Fruit fly (Drosophila melanogaster) whole organism, embryonic: Measurements from ENCODE around the gene Arp10.
A peak's percentile ranks its signal among the peaks of the same experiment; 100 is the strongest.

Experiments used
- CG10321 ChIP-seq: fragments of 200-800 bp; sonication (Bioruptor generic); IDR thresholded peaks from 2 replicates; pipeline ENCODE4 v1.3.6; 2022; ENCODE audit warnings: missing biosample characterization, missing genetic modification characterization
- CG11695 ChIP-seq: fragments of 200-800 bp; sonication (Bioruptor generic); IDR thresholded peaks from 3 replicates; pipeline ENCODE4 v1.3.6; 2022; ENCODE audit warnings: missing biosample characterization, missing genetic modification characterization
- CG14441 ChIP-seq: fragments of 200-800 bp; sonication (Bioruptor generic); IDR thresholded peaks from 2 replicates; pipeline ENCODE4 v1.3.6; 2022; ENCODE audit warnings: missing biosample characterization, missing genetic modification characterization
- CG14710 ChIP-seq: fragments of 200-800 bp; sonication (Bioruptor generic); optimal IDR thresholded peaks from 3 replicates; lab custom pipeline; 2019; ENCODE audit warnings: missing biosample characterization, mild to moderate bottlenecking, missing genetic modification characterization, moderate library complexity
- CG1602 ChIP-seq: fragments of 200-800 bp; sonication (Bioruptor generic); optimal IDR thresholded peaks from 3 replicates; lab custom pipeline; 2016; ENCODE audit warnings: missing biosample characterization, missing genetic modification characterization
- CG1603 ChIP-seq: fragments of 200-800 bp; sonication (Bioruptor generic); optimal IDR thresholded peaks from 2 replicates; lab custom pipeline; 2019; ENCODE audit warnings: missing biosample characterization, mild to moderate bottlenecking, missing genetic modification characterization, moderate library complexity
- CG2120 ChIP-seq: fragments of 200-800 bp; sonication (Bioruptor generic); optimal IDR thresholded peaks from 3 replicates; lab custom pipeline; 2016; ENCODE audit warnings: missing biosample characterization, missing genetic modification characterization
- CG2875 ChIP-seq: fragments of 200-800 bp; sonication (Bioruptor generic); optimal IDR thresholded peaks from 2 replicates; lab custom pipeline; 2017; ENCODE audit warnings: missing biosample characterization, mild to moderate bottlenecking, missing genetic modification characterization, missing genetic modification reagents
- CG31388 ChIP-seq: fragments of 200-800 bp; sonication (Bioruptor generic); optimal IDR thresholded peaks from 2 replicates; lab custom pipeline; 2016; ENCODE audit warnings: missing biosample characterization, missing genetic modification characterization
- CG34224 ChIP-seq: fragments of 200-800 bp; sonication (Bioruptor generic); IDR thresholded peaks from 3 replicates; pipeline ENCODE4 v1.3.6; 2022; ENCODE audit warnings: missing biosample characterization, missing genetic modification characterization; ENCODE audit not compliant: partially characterized antibody
- CG34376 ChIP-seq: fragments of 200-800 bp; sonication (Bioruptor generic); optimal IDR thresholded peaks from 2 replicates; lab custom pipeline; 2018; ENCODE audit warnings: missing biosample characterization, mild to moderate bottlenecking, missing genetic modification characterization
- CG42726 ChIP-seq: fragments of 200-800 bp; sonication (Bioruptor generic); IDR thresholded peaks from 2 replicates; pipeline ENCODE4 v1.3.6; 2022; ENCODE audit warnings: missing biosample characterization, missing genetic modification characterization; ENCODE audit not compliant: partially characterized antibody
- CG4404 ChIP-seq: fragments of 200-800 bp; sonication (Bioruptor generic); IDR thresholded peaks from 2 replicates; pipeline ENCODE4 v1.3.6; 2022; ENCODE audit warnings: missing biosample characterization, missing genetic modification characterization
- CG6791 ChIP-seq: fragments of 200-800 bp; sonication (Bioruptor generic); IDR thresholded peaks from 3 replicates; pipeline ENCODE4 v1.3.6; 2022; ENCODE audit warnings: missing biosample characterization, missing genetic modification characterization; ENCODE audit not compliant: partially characterized antibody
- CG7556 ChIP-seq: fragments of 200-800 bp; sonication (Bioruptor generic); optimal IDR thresholded peaks from 2 replicates; lab custom pipeline; 2017; ENCODE audit warnings: missing biosample characterization, mild to moderate bottlenecking, missing genetic modification characterization
- CG9876 ChIP-seq: fragments of 200-800 bp; sonication (Bioruptor generic); optimal IDR thresholded peaks from 2 replicates; lab custom pipeline; 2016; ENCODE audit warnings: missing biosample characterization, missing genetic modification characterization
- CG9932 ChIP-seq: fragments of 200-800 bp; sonication (Bioruptor generic); IDR thresholded peaks from 2 replicates; pipeline ENCODE4 v1.3.6; 2022; ENCODE audit warnings: missing biosample characterization, missing genetic modification characterization
- Deaf1 ChIP-seq: fragments of 200-800 bp; optimal IDR thresholded peaks from 3 replicates; lab custom pipeline; 2019; ENCODE audit warnings: missing biosample characterization, mild to moderate bottlenecking, missing genetic modification characterization, moderate library complexity
- Dip3 ChIP-seq: fragments of 200-800 bp; sonication (Bioruptor generic); optimal IDR thresholded peaks from 3 replicates; lab custom pipeline; 2016; ENCODE audit warnings: missing biosample characterization, missing genetic modification characterization
- Doc3 ChIP-seq: fragments of 200-800 bp; sonication (Bioruptor generic); IDR thresholded peaks from 3 replicates; pipeline ENCODE4 v1.3.6; 2022; ENCODE audit warnings: missing biosample characterization, missing genetic modification characterization; ENCODE audit not compliant: partially characterized antibody
- Dp ChIP-seq: fragments of 200-800 bp; sonication (Bioruptor generic); optimal IDR thresholded peaks from 2 replicates; lab custom pipeline; 2018; ENCODE audit warnings: missing biosample characterization, mild to moderate bottlenecking, missing genetic modification characterization, moderate library complexity
- HLH54F ChIP-seq: fragments of 200-800 bp; sonication (Bioruptor generic); optimal IDR thresholded peaks from 3 replicates; lab custom pipeline; 2016; ENCODE audit warnings: missing biosample characterization, missing genetic modification characterization
- MBD-R2 ChIP-seq: fragments of 200-800 bp; sonication (Bioruptor generic); IDR thresholded peaks from 2 replicates; pipeline ENCODE4 v1.3.6; 2022; ENCODE audit warnings: missing biosample characterization, missing genetic modification characterization
- Myb ChIP-seq: fragments of 200-800 bp; sonication (Bioruptor generic); optimal IDR thresholded peaks from 2 replicates; lab custom pipeline; 2016; ENCODE audit warnings: missing biosample characterization, missing genetic modification characterization
- NFAT ChIP-seq: fragments of 200-800 bp; sonication (Bioruptor generic); IDR thresholded peaks from 2 replicates; pipeline ENCODE4 v1.3.6; 2022; ENCODE audit warnings: missing biosample characterization, missing genetic modification characterization
- Opbp ChIP-seq: fragments of 200-800 bp; sonication (Bioruptor generic); IDR thresholded peaks from 3 replicates; pipeline ENCODE4 v1.3.6; 2022; ENCODE audit warnings: missing biosample characterization, missing genetic modification characterization; ENCODE audit not compliant: partially characterized antibody
- PHDP ChIP-seq: fragments of 200-800 bp; sonication (Bioruptor generic); optimal IDR thresholded peaks from 3 replicates; lab custom pipeline; 2018; ENCODE audit warnings: missing biosample characterization, mild to moderate bottlenecking, missing genetic modification characterization, moderate library complexity
- Scr ChIP-seq: fragments of 200-800 bp; sonication (Bioruptor generic); IDR thresholded peaks from 2 replicates; pipeline ENCODE4 v1.3.6; 2022; ENCODE audit warnings: missing biosample characterization, missing genetic modification characterization; ENCODE audit not compliant: partially characterized antibody
- Xrp1 ChIP-seq: fragments of 200-800 bp; sonication (Bioruptor generic); IDR thresholded peaks from 2 replicates; pipeline ENCODE4 v1.3.6; 2022; ENCODE audit warnings: missing biosample characterization, missing genetic modification characterization
- ash1 ChIP-seq: fragments of 200-800 bp; sonication (Bioruptor generic); optimal IDR thresholded peaks from 2 replicates; lab custom pipeline; 2018; ENCODE audit warnings: missing biosample characterization, mild to moderate bottlenecking, missing genetic modification characterization
- caup ChIP-seq: fragments of 200-800 bp; sonication (Bioruptor generic); optimal IDR thresholded peaks from 3 replicates; lab custom pipeline; 2017; ENCODE audit warnings: missing biosample characterization, mild to moderate bottlenecking, missing genetic modification characterization, moderate library complexity; ENCODE audit not compliant: severe bottlenecking
- dysf ChIP-seq: fragments of 200-800 bp; sonication (Bioruptor generic); IDR thresholded peaks from 3 replicates; pipeline ENCODE4 v1.3.6; 2022; ENCODE audit warnings: missing biosample characterization, missing genetic modification characterization
- ewg ChIP-seq: fragments of 200-800 bp; sonication (Bioruptor generic); optimal IDR thresholded peaks from 3 replicates; lab custom pipeline; 2017; ENCODE audit warnings: mild to moderate bottlenecking, missing biosample characterization, missing genetic modification reagents, missing genetic modification characterization
- ftz-f1 ChIP-seq: fragments of 200-800 bp; sonication (Bioruptor generic); optimal IDR thresholded peaks from 2 replicates; lab custom pipeline; 2016; ENCODE audit warnings: missing biosample characterization, missing genetic modification characterization
- gcm2 ChIP-seq: fragments of 200-800 bp; sonication (Bioruptor generic); optimal IDR thresholded peaks from 2 replicates; lab custom pipeline; 2016; ENCODE audit warnings: missing biosample characterization, missing genetic modification characterization
- gem ChIP-seq: fragments of 200-800 bp; sonication (Bioruptor generic); optimal IDR thresholded peaks from 2 replicates; lab custom pipeline; 2019; ENCODE audit warnings: missing biosample characterization, mild to moderate bottlenecking, missing genetic modification characterization, moderate library complexity
- gfzf ChIP-seq: fragments of 200-800 bp; sonication (Bioruptor generic); optimal IDR thresholded peaks from 2 replicates; lab custom pipeline; 2016; ENCODE audit warnings: missing biosample characterization, mild to moderate bottlenecking, missing genetic modification characterization, moderate library complexity
- hbn ChIP-seq: fragments of 200-800 bp; sonication (Bioruptor generic); IDR thresholded peaks from 2 replicates; pipeline ENCODE4 v1.3.6; 2022; ENCODE audit warnings: missing biosample characterization, missing genetic modification characterization; ENCODE audit not compliant: partially characterized antibody
- ind ChIP-seq: fragments of 200-800 bp; sonication (Bioruptor generic); optimal IDR thresholded peaks from 3 replicates; lab custom pipeline; 2016; ENCODE audit warnings: missing biosample characterization, missing genetic modification characterization
- jing ChIP-seq: fragments of 200-800 bp; sonication (Bioruptor generic); optimal IDR thresholded peaks from 2 replicates; lab custom pipeline; 2018; ENCODE audit warnings: missing biosample characterization, mild to moderate bottlenecking, missing genetic modification characterization
- mld ChIP-seq: fragments of 200-800 bp; sonication (Bioruptor generic); IDR thresholded peaks from 3 replicates; pipeline ENCODE4 v1.3.6; 2022; ENCODE audit warnings: missing biosample characterization, missing genetic modification characterization; ENCODE audit not compliant: partially characterized antibody
- nerfin-2 ChIP-seq: fragments of 200-800 bp; sonication (Bioruptor generic); IDR thresholded peaks from 2 replicates; pipeline ENCODE4 v1.3.6; 2022; ENCODE audit warnings: missing biosample characterization, missing genetic modification characterization; ENCODE audit not compliant: partially characterized antibody
- pfk ChIP-seq: fragments of 200-800 bp; sonication (Bioruptor generic); optimal IDR thresholded peaks from 2 replicates; lab custom pipeline; 2018; ENCODE audit warnings: missing biosample characterization, mild to moderate bottlenecking, missing genetic modification characterization, moderate library complexity
- slou ChIP-seq: fragments of 200-800 bp; sonication (Bioruptor generic); optimal IDR thresholded peaks from 3 replicates; lab custom pipeline; 2016; ENCODE audit warnings: missing biosample characterization, missing genetic modification characterization
- sna ChIP-seq: fragments of 200-800 bp; sonication (Bioruptor generic); IDR thresholded peaks from 2 replicates; pipeline ENCODE4 v1.3.6; 2022; ENCODE audit warnings: missing biosample characterization, missing genetic modification characterization; ENCODE audit not compliant: partially characterized antibody
- sqz ChIP-seq: fragments of 200-800 bp; sonication (Bioruptor generic); optimal IDR thresholded peaks from 3 replicates; lab custom pipeline; 2018; ENCODE audit warnings: missing biosample characterization, mild to moderate bottlenecking, missing genetic modification characterization
- stwl ChIP-seq: fragments of 200-800 bp; sonication (Bioruptor generic); optimal IDR thresholded peaks from 3 replicates; lab custom pipeline; 2018; ENCODE audit warnings: missing biosample characterization, mild to moderate bottlenecking, missing genetic modification characterization, moderate library complexity
- tna ChIP-seq: fragments of 200-800 bp; sonication (Bioruptor generic); IDR thresholded peaks from 2 replicates; pipeline ENCODE4 v1.3.6; 2022; ENCODE audit warnings: missing biosample characterization, missing genetic modification characterization; ENCODE audit not compliant: partially characterized antibody
- unc-4 ChIP-seq: fragments of 200-800 bp; sonication (Bioruptor generic); IDR thresholded peaks from 2 replicates; pipeline ENCODE4 v1.3.6; 2022; ENCODE audit warnings: missing biosample characterization, missing genetic modification characterization; ENCODE audit not compliant: partially characterized antibody

Arp10 gene

dm6 chrX:19622924-19623323 is 23.1 kb downstream of the Arp10 start, which contains the start of the genes Naa20A and MKP-4 (continued):
- TF ChIP-seq Dip3 (GFP tag; lab: Kevin White, UChicago), result no peak
- peak; percentile 68 for TF ChIP-seq ftz-f1
- no peak for TF ChIP-seq slou (GFP tag; lab: Kevin White, UChicago)
- no peak for TF ChIP-seq ash1 (GFP tag; lab: Kevin White, UChicago)
- 0 out of 2 replicates have a peak, but pooled peaks have one; percentile 30 for TF ChIP-seq nerfin-2 (GFP tag; lab: Robert Waterston, UW)
- no peak for TF ChIP-seq sqz
- TF ChIP-seq NFAT (GFP tag; lab: Robert Waterston, UW), result 0 out of 2 replicates have a peak, but pooled peaks have one; percentile 14
- TF ChIP-seq CG42726 (GFP tag; lab: Robert Waterston, UW), result peak; percentile 46; the same call in 1 of the 2 replicates
- TF ChIP-seq tna (GFP tag; lab: Robert Waterston, UW), result peak; percentile 60
- peak; percentile 49 for TF ChIP-seq Dp (GFP tag; lab: Kevin White, UChicago)
- TF ChIP-seq CG9932 (GFP tag; lab: Robert Waterston, UW), result peak; percentile 35; the same call in 1 of the 2 replicates
- TF ChIP-seq Scr (GFP tag; lab: Robert Waterston, UW), result peak; percentile 73
- TF ChIP-seq Doc3 (GFP tag; lab: Robert Waterston, UW), result peak; percentile 58; the same call in 1 of the 3 replicates
- no peak for TF ChIP-seq PHDP
- peak; percentile 23 for TF ChIP-seq pfk (GFP tag; lab: Kevin White, UChicago)
- peak; percentile 62 for TF ChIP-seq gfzf (GFP tag; lab: Kevin White, UChicago)
- no peak for TF ChIP-seq CG7556 (GFP tag; lab: Kevin White, UChicago)
- peak; percentile 76; the same call in 2 of the 3 replicates for TF ChIP-seq mld (GFP tag; lab: Robert Waterston, UW)
- TF ChIP-seq CG14441 (GFP tag; lab: Robert Waterston, UW), result no peak
- TF ChIP-seq CG11695 (GFP tag; lab: Robert Waterston, UW), result no peak
- TF ChIP-seq dysf (GFP tag; lab: Robert Waterston, UW), result no peak
- TF ChIP-seq CG2875 (GFP tag; lab: Kevin White, UChicago), result no peak
- no peak for TF ChIP-seq gcm2 (GFP tag; lab: Kevin White, UChicago)
- peak; percentile 14 for TF ChIP-seq CG34376 (GFP tag; lab: Kevin White, UChicago)
- TF ChIP-seq CG34224 (GFP tag; lab: Robert Waterston, UW), result peak; percentile 70
- TF ChIP-seq Deaf1 (tag; lab: Kevin White, UChicago), result no peak
- TF ChIP-seq CG1603 (tag; lab: Kevin White, UChicago), result no peak
- TF ChIP-seq gem (tag; lab: Kevin White, UChicago), result no peak
- TF ChIP-seq CG14710 (tag; lab: Kevin White, UChicago), result peak; percentile 16
- TF ChIP-seq sna (GFP tag; lab: Robert Waterston, UW), result peak; percentile 71; the same call in 1 of the 2 replicates
- TF ChIP-seq jing (GFP tag; lab: Kevin White, UChicago), result no peak
- TF ChIP-seq CG31388, result no peak
- peak; percentile 68 for TF ChIP-seq CG6791
- peak; percentile 48 for TF ChIP-seq stwl
- peak; percentile 76 for TF ChIP-seq unc-4 (GFP tag; lab: Robert Waterston, UW)
- no peak for TF ChIP-seq CG9876
- no peak for TF ChIP-seq CG10321 (GFP tag; lab: Robert Waterston, UW)
- TF ChIP-seq hbn, result peak; percentile 67
- no peak for TF ChIP-seq ind
- no peak for TF ChIP-seq CG1602 (GFP tag; lab: Kevin White, UChicago)
- TF ChIP-seq Xrp1, result no peak
- TF ChIP-seq Myb (GFP tag; lab: Kevin White, UChicago), result peak; percentile 16
- peak; percentile 95 for TF ChIP-seq MBD-R2 (GFP tag; lab: Robert Waterston, UW)
- TF ChIP-seq CG4404 (GFP tag; lab: Robert Waterston, UW), result no peak
- no peak for TF ChIP-seq caup (GFP tag; lab: Kevin White, UChicago)
- TF ChIP-seq ewg, result peak; percentile 7
- no peak for TF ChIP-seq HLH54F (GFP tag; lab: Kevin White, UChicago)
- TF ChIP-seq Opbp, result peak; percentile 76
- no peak for TF ChIP-seq CG2120 (GFP tag; lab: Kevin White, UChicago)
